Worm (Caenorhabditis elegans): Measurements from ENCODE around the gene spp-2.

The spp-2 gene

ce11 chrX:7281347-7281746, 35.3 kb downstream of the spp-2 start (continued):
- TF ChIP-seq lag-1 (GFP tag; IDR thresholded peaks at IDR 0.05) (no peak), atf-7 (tag; optimal IDR thresholded peaks at IDR 0.05) (no peak), K12H6.12 (tag; optimal IDR thresholded peaks at IDR 0.05) (peak; percentile 3), aptf-2 (GFP tag; conservative IDR thresholded peaks at IDR 0.05) (no peak), mxl-1 (tag; optimal IDR thresholded peaks at IDR 0.05) (no peak)

ce11 chrX:7279671-7280389, 36.8 kb downstream of the spp-2 start, which contains the start of gene unc-10:
unc-10 (minus strand) TSS chrX:7280322.
- TF ChIP-seq egrh-3 (GFP tag; IDR thresholded peaks at IDR 0.05) (peak; percentile 40; the same call in 1 of the 2 replicates), mxl-1 (tag; optimal IDR thresholded peaks at IDR 0.05) (no peak), hrde-1 (tag; optimal IDR thresholded peaks at IDR 0.05; ENCODE audit: borderline replicate concordance) (no peak), repo-1 (tag; optimal IDR thresholded peaks at IDR 0.05) (no peak), B0019.2 (GFP tag; conservative IDR thresholded peaks at IDR 0.05) (no peak), madf-3 (GFP tag; IDR thresholded peaks at IDR 0.05) (no peak), ztf-28 (GFP tag; IDR thresholded peaks at IDR 0.05) (no peak), nfya-2 (GFP tag; IDR thresholded peaks at IDR 0.05) (no peak), zfh-2 (GFP tag; conservative IDR thresholded peaks at IDR 0.05) (peak; percentile 71), lin-40 (tag; optimal IDR thresholded peaks at IDR 0.05) (no peak)

- TF ChIP-seq lir-1 (GFP tag; conservative IDR thresholded peaks at IDR 0.05): no peak
- no peak for TF ChIP-seq lin-54 (GFP tag; optimal IDR thresholded peaks at IDR 0.05)
- TF ChIP-seq hmg-1.2 (GFP tag; IDR thresholded peaks at IDR 0.05): no peak
- no peak for TF ChIP-seq madf-8 (GFP tag; conservative IDR thresholded peaks at IDR 0.05)
- no peak for TF ChIP-seq ztf-6 (GFP tag; IDR thresholded peaks at IDR 0.05)
- TF ChIP-seq repo-1 (tag; optimal IDR thresholded peaks at IDR 0.05): no peak
- TF ChIP-seq snpc-1.1 (tag; optimal IDR thresholded peaks at IDR 0.05; ENCODE audit: insufficient read depth): no peak
- TF ChIP-seq ztf-22 (GFP tag; optimal IDR thresholded peaks at IDR 0.05): no peak
- TF ChIP-seq rcor-1 (GFP tag; IDR thresholded peaks at IDR 0.05): no peak
- no peak for TF ChIP-seq efl-1 (GFP tag; optimal IDR thresholded peaks at IDR 0.05)
- no peak for TF ChIP-seq ets-4 (GFP tag; optimal IDR thresholded peaks at IDR 0.05)
- TF ChIP-seq ZK185.1 (tag; optimal IDR thresholded peaks at IDR 0.05; ENCODE audit: poor library complexity, severe bottlenecking): no peak
- TF ChIP-seq F23B12.7 (tag; optimal IDR thresholded peaks at IDR 0.05; ENCODE audit: insufficient read depth): no peak
- TF ChIP-seq attf-3 (GFP tag; conservative IDR thresholded peaks at IDR 0.05): no peak
- no peak for TF ChIP-seq fkh-3 (tag; optimal IDR thresholded peaks at IDR 0.05)
- TF ChIP-seq ztf-26 (tag; optimal IDR thresholded peaks at IDR 0.05): no peak
- no peak for TF ChIP-seq Y56A3A.18 (GFP tag; IDR thresholded peaks at IDR 0.05)
- TF ChIP-seq F33H1.4 (GFP tag; IDR thresholded peaks at IDR 0.05): no peak
- no peak for TF ChIP-seq gei-17 (GFP tag; optimal IDR thresholded peaks at IDR 0.05)
These were observed 38.5 kb downstream of the spp-2 start for ce11 chrX:7278095-7278494.

ce11 chrX:7271968-7272367, 44.6 kb downstream of the spp-2 start, which contains the start of gene F46H5.11:
F46H5.11 (minus strand) TSS chrX:7272068.
- TF ChIP-seq die-1 (tag; optimal IDR thresholded peaks at IDR 0.05) (no peak), Y79H2A.3 (GFP tag; conservative IDR thresholded peaks at IDR 0.05) (no peak), mes-4 (tag; optimal IDR thresholded peaks at IDR 0.05) (no peak), him-1 (tag; optimal IDR thresholded peaks at IDR 0.05) (no peak), lir-1 (GFP tag; conservative IDR thresholded peaks at IDR 0.05) (no peak), nfyb-1 (GFP tag; IDR thresholded peaks at IDR 0.05) (no peak), nhr-90 (tag; optimal IDR thresholded peaks at IDR 0.05) (no peak), xnd-1 (tag; optimal IDR thresholded peaks at IDR 0.05) (no peak)
